Fruit fly (Drosophila melanogaster): ENCODE measurements around the gene dob.

DNA sequence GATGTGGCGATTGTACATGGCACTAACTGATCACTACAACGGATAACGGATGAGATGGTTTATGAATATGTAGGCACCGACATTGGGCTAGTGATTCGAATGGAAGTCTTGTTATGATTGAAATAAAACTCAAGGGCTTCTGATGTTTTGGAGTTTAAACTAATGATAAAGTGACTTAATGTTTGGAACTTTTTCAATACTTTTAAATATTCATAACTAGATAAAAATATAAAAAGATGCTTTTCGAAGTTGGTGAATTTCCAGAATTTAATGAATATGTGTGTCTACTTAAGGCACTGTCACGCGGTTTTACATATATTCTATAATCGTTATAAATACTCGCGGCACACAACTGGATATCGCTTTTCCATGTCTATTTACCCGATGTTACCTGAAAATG lies 29.1 kb downstream of the dob start, which contains the start of gene CG9072:
- no peak for TF ChIP-seq CG8478 (optimal IDR thresholded peaks at IDR 0.05)
- no peak for TF ChIP-seq CTCF (optimal IDR thresholded peaks at IDR 0.05)

Data from S2 (cell line).